Fruit fly (Drosophila melanogaster) whole organism, adult: ENCODE data around the gene eIF3i.

Source experiments
- CG11617 ChIP-seq: fragments of 200-800 bp; sonication (Bioruptor generic); optimal IDR thresholded peaks from 2 replicates; lab custom pipeline; 2017; ENCODE audit warnings: mild to moderate bottlenecking, missing biosample characterization, missing genetic modification reagents, missing genetic modification characterization
- CG7045 ChIP-seq: fragments of 200-800 bp; sonication (Bioruptor generic); optimal IDR thresholded peaks from 2 replicates; lab custom pipeline; 2017; ENCODE audit warnings: missing biosample characterization, mild to moderate bottlenecking, missing genetic modification characterization
- CG7101 ChIP-seq: fragments of 200-800 bp; sonication (Bioruptor generic); optimal IDR thresholded peaks from 2 replicates; lab custom pipeline; 2018; ENCODE audit warnings: missing biosample characterization, mild to moderate bottlenecking, missing genetic modification characterization, moderate library complexity
- cnc ChIP-seq, 2 experiments: fragments of >200 bp; optimal IDR thresholded peaks; 2 replicates each; lab custom pipeline; 2017
- tj ChIP-seq: fragments of 200-800 bp; sonication (Bioruptor generic); optimal IDR thresholded peaks from 3 replicates; lab custom pipeline; 2017; ENCODE audit warnings: missing biosample characterization, mild to moderate bottlenecking, missing genetic modification characterization, moderate library complexity

- TF ChIP-seq CG11617 (no peak), tj (GFP tag; lab: Kevin White, UChicago) (no peak), CG7101 (tag; lab: Kevin White, UChicago) (no peak), cnc (optimal IDR thresholded peaks at IDR 0.05; lab: Kevin White, UChicago) (no peak), CG7045 (GFP tag; lab: Kevin White, UChicago) (no peak)
These were observed 9.5 kb downstream of the eIF3i start, which contains the start of gene CG34124 for dm6 chr2L:4958111-4958510.
